Worm (Caenorhabditis elegans) whole organism, L2 larva: ENCODE results near the gene snu-13.

Experiments used
- R02D3.7 ChIP-seq: fragments of 150-350 bp; optimal IDR thresholded peaks from 2 replicates; lab custom pipeline; 2014; ENCODE audit warnings: missing biosample characterization, missing genetic modification characterization
- snpc-4 ChIP-seq: fragments of 150-350 bp; optimal IDR thresholded peaks from 2 replicates; lab custom pipeline; 2014; ENCODE audit warnings: missing biosample characterization, missing genetic modification characterization
- unc-62 ChIP-seq: fragments of 150-350 bp; optimal IDR thresholded peaks from 2 replicates; lab custom pipeline; 2014; ENCODE audit warnings: missing biosample characterization, missing genetic modification reagents, missing genetic modification characterization

ce11 chrII:10680614-10681013, 22.2 kb upstream of the snu-13 start:
- TF ChIP-seq snpc-4 (no peak), R02D3.7 (tag; lab: Kevin White, UChicago) (no peak), unc-62 (GFP tag; lab: Kevin White, UChicago) (no peak)
